Fruit fly (Drosophila melanogaster) Kc167 (cell line): ENCODE measurements around the gene Ptpmeg2.

Experiments used
- Sin3A ChIP-seq: fragments of >200 bp; optimal IDR thresholded peaks from 2 replicates; lab custom pipeline; 2018; ENCODE audit warnings: missing external identifiers
- h ChIP-seq: fragments of >200 bp; optimal IDR thresholded peaks from 3 replicates; lab custom pipeline; 2018; ENCODE audit warnings: missing external identifiers
- insv ChIP-seq: fragments of >200 bp; optimal IDR thresholded peaks from 3 replicates; lab custom pipeline; 2018; ENCODE audit warnings: missing external identifiers
- psq ChIP-seq: fragments of >200 bp; optimal IDR thresholded peaks from 2 replicates; lab custom pipeline; 2017; ENCODE audit warnings: missing external identifiers

DNA sequence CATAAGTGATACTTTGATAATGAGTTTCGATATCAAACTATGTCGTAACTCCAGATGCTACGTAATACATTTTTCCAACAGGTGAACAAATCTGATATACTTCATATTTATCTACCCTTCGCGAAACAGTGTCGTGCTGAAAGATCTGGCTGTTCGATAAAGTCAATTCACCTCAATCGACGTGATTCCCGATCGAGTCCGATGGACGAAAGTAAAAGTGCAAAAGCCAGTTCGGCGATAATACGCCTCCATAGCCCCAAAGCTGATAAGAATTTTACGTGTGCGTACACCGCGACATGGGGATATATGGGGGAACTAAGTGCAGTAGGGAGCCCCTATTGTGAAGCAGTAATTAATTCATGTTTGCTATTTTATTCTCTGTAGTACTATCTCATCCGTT, 60.8 kb downstream of the Ptpmeg2 start:
- TF ChIP-seq Sin3A (lab: Kevin White, UChicago): no peak
- TF ChIP-seq h (lab: Kevin White, UChicago): no peak
- no peak for TF ChIP-seq psq (lab: Kevin White, UChicago)
- no peak for TF ChIP-seq insv
